Fruit fly (Drosophila melanogaster): ENCODE data around the gene CG31673.

Gene CG31673

DNA sequence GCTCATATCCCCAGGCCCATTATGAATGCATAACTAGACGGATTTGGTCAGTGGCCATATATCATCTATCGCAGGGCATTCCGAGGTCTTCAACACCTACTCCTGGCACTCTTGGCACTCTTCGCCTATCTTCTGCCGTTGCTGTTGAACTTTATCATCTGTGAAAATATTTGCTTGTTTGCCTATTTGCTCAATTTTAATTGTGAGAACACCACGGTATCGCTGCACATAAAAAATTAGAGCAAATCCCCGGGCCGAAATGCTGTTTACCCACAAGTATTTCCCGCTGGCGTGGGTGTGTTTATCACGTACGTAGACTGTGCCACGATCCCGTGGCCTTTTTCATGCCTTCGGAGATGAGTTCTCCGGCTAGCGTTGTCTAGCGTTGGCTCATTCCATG is 48.6 kb upstream of the CG31673 start (continued):
- no peak for TF ChIP-seq tgo (GFP tag; IDR thresholded peaks at IDR 0.05)
- TF ChIP-seq CG10654 (GFP tag; optimal IDR thresholded peaks at IDR 0.05): peak; percentile 32
- peak; percentile 24; the same call in 1 of the 2 replicates for TF ChIP-seq ham (GFP tag; IDR thresholded peaks at IDR 0.05)
- peak; percentile 58 for TF ChIP-seq CG31365 (tag; optimal IDR thresholded peaks at IDR 0.05)
- no peak for TF ChIP-seq stwl (tag; optimal IDR thresholded peaks at IDR 0.05)
- no peak for TF ChIP-seq Dip2 (GFP tag; IDR thresholded peaks at IDR 0.05)
- TF ChIP-seq hkb (optimal IDR thresholded peaks at IDR 0.05): no peak
- TF ChIP-seq hkb (GFP tag; IDR thresholded peaks at IDR 0.05): peak; percentile 67
- peak; percentile 77 for TF ChIP-seq fd64A (GFP tag; optimal IDR thresholded peaks at IDR 0.05)
- peak; percentile 62 for TF ChIP-seq CG1529 (GFP tag; optimal IDR thresholded peaks at IDR 0.05)
- peak; percentile 75 for TF ChIP-seq CG11398 (GFP tag; optimal IDR thresholded peaks at IDR 0.05)
- peak; percentile 4 for TF ChIP-seq pho (GFP tag; optimal IDR thresholded peaks at IDR 0.05)
- TF ChIP-seq CG6683 (GFP tag; optimal IDR thresholded peaks at IDR 0.05): peak; percentile 65
- TF ChIP-seq Elba2 (GFP tag; optimal IDR thresholded peaks at IDR 0.05): no peak
- peak; percentile 87 for TF ChIP-seq ATbp (GFP tag; optimal IDR thresholded peaks at IDR 0.05)
- TF ChIP-seq CG14441 (GFP tag; IDR thresholded peaks at IDR 0.05): no peak
- TF ChIP-seq Eip74EF (GFP tag; optimal IDR thresholded peaks at IDR 0.05): peak in 1 of 2 experiments; percentile 2
- peak; percentile 33; the same call in 1 of the 2 replicates for TF ChIP-seq CG6689 (GFP tag; IDR thresholded peaks at IDR 0.05)
- no peak for TF ChIP-seq CG3163 (GFP tag; optimal IDR thresholded peaks at IDR 0.05)
- peak; percentile 1 for TF ChIP-seq mam (GFP tag; optimal IDR thresholded peaks at IDR 0.05)
- peak; percentile 86 for TF ChIP-seq CG15479 (GFP tag; optimal IDR thresholded peaks at IDR 0.05)
- peak; percentile 42; the same call in 1 of the 2 replicates for TF ChIP-seq Rfx (GFP tag; IDR thresholded peaks at IDR 0.05)
- peak; percentile 40 for TF ChIP-seq oc (tag; optimal IDR thresholded peaks at IDR 0.05)
- TF ChIP-seq Gsc (GFP tag; IDR thresholded peaks at IDR 0.05): no peak
- TF ChIP-seq cato (GFP tag; optimal IDR thresholded peaks at IDR 0.05; ENCODE audit: borderline replicate concordance): no peak
- peak; percentile 30 for TF ChIP-seq Bdp1 (GFP tag; optimal IDR thresholded peaks at IDR 0.05)
- no peak for TF ChIP-seq CG8765 (GFP tag; IDR thresholded peaks at IDR 0.05)
- peak; percentile 57 for TF ChIP-seq CG6765 (GFP tag; optimal IDR thresholded peaks at IDR 0.05)
- no peak for TF ChIP-seq sc (optimal IDR thresholded peaks at IDR 0.05)
- peak; percentile 34 for TF ChIP-seq sc (GFP tag; optimal IDR thresholded peaks at IDR 0.05)
- no peak for TF ChIP-seq chn (GFP tag; optimal IDR thresholded peaks at IDR 0.05)
- TF ChIP-seq kah (GFP tag; optimal IDR thresholded peaks at IDR 0.05): no peak
- peak; percentile 91 for TF ChIP-seq CG7987 (GFP tag; optimal IDR thresholded peaks at IDR 0.05)
- TF ChIP-seq bsh (GFP tag; optimal IDR thresholded peaks at IDR 0.05): peak in 1 of 2 experiments; percentile 66
- TF ChIP-seq CG4854 (GFP tag; optimal IDR thresholded peaks at IDR 0.05): peak; percentile 59
- peak; percentile 20 for TF ChIP-seq CG4424 (GFP tag; optimal IDR thresholded peaks at IDR 0.05)
- TF ChIP-seq Pdp1 (GFP tag; optimal IDR thresholded peaks at IDR 0.05): peak in 1 of 2 experiments; percentile 46
- no peak for TF ChIP-seq CG2199 (GFP tag; IDR thresholded peaks at IDR 0.05)
- no peak for TF ChIP-seq Poxn (GFP tag; IDR thresholded peaks at IDR 0.05)
- no peak for TF ChIP-seq kay (GFP tag; optimal IDR thresholded peaks at IDR 0.05)
- TF ChIP-seq z (GFP tag; IDR thresholded peaks at IDR 0.05): no peak
- TF ChIP-seq Fer1 (GFP tag; optimal IDR thresholded peaks at IDR 0.05): peak; percentile 75
- no peak for TF ChIP-seq CG6175 (GFP tag; IDR thresholded peaks at IDR 0.05)
- peak; percentile 50 for TF ChIP-seq her (GFP tag; optimal IDR thresholded peaks at IDR 0.05)
- TF ChIP-seq Abd-B (GFP tag; optimal IDR thresholded peaks at IDR 0.05): no peak
- TF ChIP-seq klu (GFP tag; IDR thresholded peaks at IDR 0.05): no peak
- peak; percentile 51 for TF ChIP-seq NK7.1 (GFP tag; optimal IDR thresholded peaks at IDR 0.05)
- peak; percentile 71 for TF ChIP-seq CG15514 (GFP tag; optimal IDR thresholded peaks at IDR 0.05)
- no peak for TF ChIP-seq Stat92E (GFP tag; optimal IDR thresholded peaks at IDR 0.05)
- TF ChIP-seq CG7745 (tag; optimal IDR thresholded peaks at IDR 0.05): peak; percentile 16
- TF ChIP-seq fd3F (GFP tag; optimal IDR thresholded peaks at IDR 0.05): peak; percentile 56

All from whole organism, embryonic.